Fruit fly (Drosophila melanogaster) whole organism, embryonic: ENCODE measurements around the gene bor.
A peak's percentile ranks its signal among the peaks of the same experiment; 100 is the strongest.

Experiments
- Awh ChIP-seq: fragments of 200-800 bp; sonication (Bioruptor generic); IDR thresholded peaks from 2 replicates; pipeline ENCODE4, ENCODE4 v1.3.6; 2022; ENCODE audit warnings: missing biosample characterization, missing genetic modification characterization
- BtbVII ChIP-seq: fragments of 200-800 bp; sonication (Bioruptor generic); optimal IDR thresholded peaks from 3 replicates; lab custom pipeline; 2017; ENCODE audit warnings: missing biosample characterization, mild to moderate bottlenecking, missing genetic modification characterization
- CG10274 ChIP-seq: fragments of 200-800 bp; sonication (Bioruptor generic); optimal IDR thresholded peaks from 3 replicates; lab custom pipeline; 2017; ENCODE audit warnings: missing biosample characterization, mild to moderate bottlenecking, missing genetic modification characterization
- CG11398 ChIP-seq: fragments of 200-800 bp; sonication (Bioruptor generic); optimal IDR thresholded peaks from 2 replicates; lab custom pipeline; 2016; ENCODE audit warnings: missing biosample characterization, missing genetic modification characterization
- CG11560 ChIP-seq: fragments of 200-800 bp; sonication (Bioruptor generic); IDR thresholded peaks from 3 replicates; pipeline ENCODE4 v1.3.6; 2022; ENCODE audit warnings: missing biosample characterization, missing genetic modification characterization
- CG11723 ChIP-seq: fragments of 200-800 bp; sonication (Bioruptor generic); optimal IDR thresholded peaks from 2 replicates; lab custom pipeline; 2017; ENCODE audit warnings: missing biosample characterization, mild to moderate bottlenecking, missing genetic modification characterization
- CG14710 ChIP-seq: fragments of 200-800 bp; sonication (Bioruptor generic); optimal IDR thresholded peaks from 3 replicates; lab custom pipeline; 2019; ENCODE audit warnings: missing biosample characterization, mild to moderate bottlenecking, missing genetic modification characterization, moderate library complexity
- CG17361 ChIP-seq: fragments of 200-800 bp; sonication (Bioruptor generic); IDR thresholded peaks from 3 replicates; pipeline ENCODE4 v1.3.6; 2022; ENCODE audit warnings: missing biosample characterization, missing genetic modification characterization
- CG18011 ChIP-seq: fragments of 200-800 bp; sonication (Bioruptor generic); optimal IDR thresholded peaks from 2 replicates; lab custom pipeline; 2017; ENCODE audit warnings: missing biosample characterization, missing genetic modification characterization, mild to moderate bottlenecking, moderate library complexity, missing genotype
- CG2199 ChIP-seq: fragments of 200-800 bp; sonication (Bioruptor generic); IDR thresholded peaks from 3 replicates; pipeline ENCODE4 v1.3.6; 2022; ENCODE audit warnings: missing biosample characterization, missing genetic modification characterization
- CG2889 ChIP-seq: fragments of 200-800 bp; sonication (Bioruptor generic); IDR thresholded peaks from 3 replicates; pipeline ENCODE4 v1.3.6; 2022; ENCODE audit warnings: missing biosample characterization, missing genetic modification characterization
- CG3065 ChIP-seq: fragments of 200-800 bp; sonication (Bioruptor generic); optimal IDR thresholded peaks from 2 replicates; lab custom pipeline; 2016; ENCODE audit warnings: missing biosample characterization, missing genetic modification characterization
- CG32772 ChIP-seq: fragments of 200-800 bp; sonication (Bioruptor generic); IDR thresholded peaks from 2 replicates; pipeline ENCODE4 v1.3.6; 2022; ENCODE audit warnings: missing biosample characterization, missing genetic modification characterization
- CG3847 ChIP-seq: fragments of 200-800 bp; sonication (Bioruptor generic); IDR thresholded peaks from 2 replicates; pipeline ENCODE4 v1.3.6; 2022; ENCODE audit warnings: missing biosample characterization, missing genetic modification characterization
- CG4360 ChIP-seq: fragments of 200-800 bp; sonication (Bioruptor generic); IDR thresholded peaks from 2 replicates; pipeline ENCODE4 v1.3.6; 2022; ENCODE audit warnings: missing biosample characterization, missing genetic modification characterization
- CG7357 ChIP-seq: fragments of 200-800 bp; sonication (Bioruptor generic); IDR thresholded peaks from 3 replicates; pipeline ENCODE4 v1.3.6; 2022; ENCODE audit warnings: missing biosample characterization, missing genetic modification characterization
- CG7928 ChIP-seq: fragments of 200-800 bp; sonication (Bioruptor generic); optimal IDR thresholded peaks from 2 replicates; lab custom pipeline; 2017; ENCODE audit warnings: missing biosample characterization, mild to moderate bottlenecking, missing genetic modification characterization
- CG9609 ChIP-seq: fragments of 200-800 bp; sonication (Bioruptor generic); optimal IDR thresholded peaks from 3 replicates; lab custom pipeline; 2016; ENCODE audit warnings: missing biosample characterization, missing genetic modification characterization
- Chrac-16 ChIP-seq: fragments of 200-800 bp; sonication (Bioruptor generic); optimal IDR thresholded peaks from 3 replicates; lab custom pipeline; 2016; ENCODE audit warnings: missing biosample characterization, missing genetic modification characterization
- D19A ChIP-seq: fragments of 200-800 bp; optimal IDR thresholded peaks from 3 replicates; lab custom pipeline; 2019; ENCODE audit warnings: missing biosample characterization, mild to moderate bottlenecking, missing genetic modification characterization, moderate library complexity
- Drgx ChIP-seq: fragments of 200-800 bp; sonication (Bioruptor generic); IDR thresholded peaks from 2 replicates; pipeline ENCODE4 v1.3.6; 2022; ENCODE audit warnings: missing biosample characterization, missing genetic modification characterization
- E2f2 ChIP-seq: fragments of 200-800 bp; sonication (Bioruptor generic); IDR thresholded peaks from 2 replicates; pipeline ENCODE4 v1.3.6; 2022; ENCODE audit warnings: missing biosample characterization, missing genetic modification characterization
- Elba2 ChIP-seq: fragments of 200-800 bp; sonication (Bioruptor generic); optimal IDR thresholded peaks from 3 replicates; lab custom pipeline; 2016; ENCODE audit warnings: missing biosample characterization, missing genetic modification characterization
- Mad ChIP-seq: fragments of 200-800 bp; sonication (Bioruptor generic); optimal IDR thresholded peaks from 2 replicates; lab custom pipeline; 2016; ENCODE audit warnings: missing biosample characterization, missing genetic modification characterization
- Med ChIP-seq: fragments of 200-800 bp; sonication (Bioruptor generic); peaks from one replicate; lab custom pipeline; 2016; ENCODE audit warnings: missing biosample characterization, missing genetic modification characterization, mild to moderate bottlenecking, inconsistent platforms, moderate library complexity
- Pdp1 ChIP-seq, 2 experiments: fragments of 200-800 bp; sonication (Bioruptor generic); optimal IDR thresholded peaks; 3 replicates each; lab custom pipeline; 2016; ENCODE audit warnings: missing biosample characterization in 2 of 2, missing genetic modification characterization in 2 of 2, mild to moderate bottlenecking in 1 of 2, moderate library complexity in 1 of 2
- Sin3A ChIP-seq: fragments of >200 bp; optimal IDR thresholded peaks from 2 replicates; lab custom pipeline; 2018
- abd-A ChIP-seq: fragments of 200-800 bp; sonication (Bioruptor generic); optimal IDR thresholded peaks from 3 replicates; lab custom pipeline; 2019; ENCODE audit warnings: missing biosample characterization, mild to moderate bottlenecking, missing genetic modification characterization, moderate library complexity
- bowl ChIP-seq: fragments of 200-800 bp; sonication (Bioruptor generic); IDR thresholded peaks from 2 replicates; pipeline ENCODE4 v1.3.6; 2022; ENCODE audit warnings: missing biosample characterization, missing genetic modification characterization
- chinmo ChIP-seq: fragments of 200-800 bp; sonication (Bioruptor generic); IDR thresholded peaks from 4 replicates; pipeline ENCODE4 v1.3.6; 2022; ENCODE audit warnings: missing biosample characterization, missing genetic modification characterization; ENCODE audit not compliant: partially characterized antibody
- fd64A ChIP-seq: fragments of 200-800 bp; sonication (Bioruptor generic); optimal IDR thresholded peaks from 3 replicates; lab custom pipeline; 2018; ENCODE audit warnings: missing biosample characterization, mild to moderate bottlenecking, missing genetic modification characterization
- gcm ChIP-seq: fragments of 200-800 bp; sonication (Bioruptor generic); optimal IDR thresholded peaks from 2 replicates; lab custom pipeline; 2019; ENCODE audit warnings: missing biosample characterization, mild to moderate bottlenecking, missing genetic modification characterization, moderate library complexity
- gcm2 ChIP-seq: fragments of 200-800 bp; sonication (Bioruptor generic); optimal IDR thresholded peaks from 2 replicates; lab custom pipeline; 2016; ENCODE audit warnings: missing biosample characterization, missing genetic modification characterization
- kah ChIP-seq: fragments of 200-800 bp; sonication (Bioruptor generic); optimal IDR thresholded peaks from 2 replicates; lab custom pipeline; 2018; ENCODE audit warnings: missing biosample characterization, mild to moderate bottlenecking, missing genetic modification characterization
- lov ChIP-seq, 2 experiments: fragments of 200-800 bp in 1 of 2; fragments of >200 bp in 1 of 2; sonication (Bioruptor generic) in 1 of 2; IDR thresholded peaks in 1 of 2; optimal IDR thresholded peaks in 1 of 2; 2 replicates in 1 of 2; 3 replicates in 1 of 2; pipeline versions ENCODE4 v1.3.6 to Lab custom; 2017 to 2022; ENCODE audit warnings: missing biosample characterization in 1 of 2, missing genetic modification characterization in 1 of 2
- nau ChIP-seq: fragments of 200-800 bp; sonication (Bioruptor generic); optimal IDR thresholded peaks from 3 replicates; lab custom pipeline; 2017; ENCODE audit warnings: missing biosample characterization, mild to moderate bottlenecking, missing genetic modification characterization, missing genetic modification reagents
- pan ChIP-seq, 4 experiments: fragments of >200 bp in 3 of 4; fragments of 200-800 bp in 1 of 4; sonication (Bioruptor generic) in 1 of 4; optimal IDR thresholded peaks in 3 of 4; IDR thresholded peaks in 1 of 4; 2 replicates each; pipeline versions ENCODE4 v1.3.6 to Lab custom; 2017 to 2022; ENCODE audit warnings: missing biosample characterization in 2 of 4, missing genetic modification characterization in 2 of 4, mixed read lengths in 1 of 4
- phol ChIP-seq: fragments of 200-800 bp; sonication (Bioruptor generic); optimal IDR thresholded peaks from 3 replicates; lab custom pipeline; 2018; ENCODE audit warnings: missing biosample characterization, mild to moderate bottlenecking, missing genetic modification characterization, moderate library complexity
- scrt ChIP-seq: fragments of 200-800 bp; sonication (Bioruptor generic); optimal IDR thresholded peaks from 2 replicates; lab custom pipeline; 2018; ENCODE audit warnings: missing biosample characterization, mild to moderate bottlenecking, missing genetic modification characterization, moderate library complexity
- sens ChIP-seq: fragments of 200-800 bp; sonication (Bioruptor generic); peaks from one replicate; lab custom pipeline; 2016; ENCODE audit warnings: missing biosample characterization, missing genetic modification characterization
- seq ChIP-seq: fragments of 200-800 bp; sonication (Bioruptor generic); IDR thresholded peaks from 2 replicates; pipeline ENCODE4 v1.3.6; 2022; ENCODE audit warnings: missing biosample characterization, missing genetic modification characterization
- sim ChIP-seq: fragments of 200-800 bp; sonication (Bioruptor generic); IDR thresholded peaks from 2 replicates; pipeline ENCODE4 v1.3.6; 2022; ENCODE audit warnings: missing biosample characterization, missing genetic modification characterization
- sob ChIP-seq: fragments of 200-800 bp; sonication (Bioruptor generic); IDR thresholded peaks from 2 replicates; pipeline ENCODE4 v1.3.6; 2022; ENCODE audit warnings: missing biosample characterization, missing genetic modification characterization
- sqz ChIP-seq: fragments of 200-800 bp; sonication (Bioruptor generic); optimal IDR thresholded peaks from 3 replicates; lab custom pipeline; 2018; ENCODE audit warnings: missing biosample characterization, mild to moderate bottlenecking, missing genetic modification characterization
- stc ChIP-seq: fragments of 200-800 bp; sonication (Bioruptor generic); IDR thresholded peaks from 2 replicates; pipeline ENCODE4 v1.3.6; 2022; ENCODE audit warnings: missing biosample characterization, missing genetic modification characterization
- sug ChIP-seq: fragments of 200-800 bp; optimal IDR thresholded peaks from 2 replicates; lab custom pipeline; 2019; ENCODE audit warnings: missing biosample characterization, mild to moderate bottlenecking, missing genetic modification characterization, moderate library complexity
- vfl ChIP-seq: fragments of 200-800 bp; sonication (Bioruptor generic); optimal IDR thresholded peaks from 2 replicates; lab custom pipeline; 2016; ENCODE audit warnings: missing biosample characterization, missing genetic modification characterization
- z ChIP-seq: fragments of 200-800 bp; sonication (Bioruptor generic); IDR thresholded peaks from 3 replicates; pipeline ENCODE4 v1.3.6; 2022; ENCODE audit warnings: missing biosample characterization, missing genetic modification characterization

Gene bor

DNA sequence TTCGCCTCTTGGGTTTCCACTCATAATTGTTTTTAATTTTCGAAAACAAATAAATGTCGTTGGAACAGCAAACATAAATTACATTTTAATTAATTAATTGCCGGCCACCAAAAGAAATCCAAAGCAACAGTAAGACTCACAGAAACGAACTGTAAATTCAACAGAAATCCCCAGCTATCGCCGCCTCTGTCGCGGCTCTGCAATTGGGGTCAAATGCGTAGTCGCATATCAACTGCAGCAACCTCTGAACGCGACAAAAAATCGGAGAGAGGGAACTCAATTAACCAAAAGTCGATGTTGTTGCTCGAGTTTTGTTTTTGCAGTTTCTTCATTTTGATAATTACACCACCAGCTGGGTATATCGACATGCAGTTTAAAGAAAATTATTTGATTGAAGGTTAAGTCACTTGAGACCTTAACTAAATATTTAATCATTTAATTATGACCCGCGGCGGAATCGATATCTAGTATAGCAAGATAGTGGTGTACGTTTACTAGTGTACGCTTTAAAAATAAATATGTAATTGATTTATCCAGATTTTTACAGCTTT, 15.5 kb upstream of the bor start (continued):
- TF ChIP-seq CG4360 (GFP tag; lab: Robert Waterston, UW): 0 out of 2 replicates have a peak, but pooled peaks have one; percentile 8
- no peak for TF ChIP-seq gcm2
- peak; percentile 72; the same call in 2 of the 3 replicates for TF ChIP-seq CG2199 (GFP tag; lab: Robert Waterston, UW)
- TF ChIP-seq chinmo (GFP tag; lab: Robert Waterston, UW): 0 out of 4 replicates have a peak, but pooled peaks have one; percentile 32
- TF ChIP-seq Drgx: 0 out of 2 replicates have a peak, but pooled peaks have one; percentile 17
- TF ChIP-seq CG7928: no peak
- peak; percentile 0 for TF ChIP-seq sens (GFP tag; lab: Kevin White, UChicago)

DNA sequence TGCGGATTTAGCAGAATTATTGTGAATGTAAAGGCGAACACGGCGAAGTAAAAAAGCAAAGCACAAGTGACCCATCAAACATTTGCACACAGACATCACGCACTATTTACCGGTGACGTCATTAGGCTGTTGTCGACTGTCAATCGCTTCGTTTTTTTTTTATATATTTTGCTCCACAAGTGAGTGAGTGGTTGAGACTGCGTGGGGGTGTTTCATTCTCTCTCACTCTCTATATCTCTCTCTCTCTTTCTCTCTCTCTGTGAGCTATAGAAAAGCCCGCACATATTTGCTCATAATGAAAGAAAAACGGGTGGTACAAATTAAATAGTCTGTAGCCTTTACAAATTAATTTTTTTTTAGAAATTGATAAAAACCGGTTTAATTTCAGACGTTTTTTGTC, 13.6 kb upstream of the bor start:
- TF ChIP-seq D19A (tag; lab: Kevin White, UChicago): no peak
- TF ChIP-seq CG10274 (GFP tag; lab: Kevin White, UChicago): no peak
- peak; percentile 9 for TF ChIP-seq nau (GFP tag; lab: Kevin White, UChicago)
- 0 out of 2 replicates have a peak, but pooled peaks have one; percentile 32 for TF ChIP-seq CG32772
- 0 out of 2 replicates have a peak, but pooled peaks have one; percentile 14 for TF ChIP-seq seq (GFP tag; lab: Robert Waterston, UW)
- TF ChIP-seq sob (GFP tag; lab: Robert Waterston, UW): peak; percentile 32; the same call in 1 of the 2 replicates
- TF ChIP-seq gcm2: no peak
- no peak for TF ChIP-seq CG7357 (GFP tag; lab: Robert Waterston, UW)
- TF ChIP-seq CG9609 (GFP tag; lab: Kevin White, UChicago): no peak
- TF ChIP-seq Chrac-16 (GFP tag; lab: Kevin White, UChicago): no peak
- TF ChIP-seq vfl (GFP tag; lab: Kevin White, UChicago): no peak
- peak; percentile 88 for TF ChIP-seq gcm (GFP tag; lab: Kevin White, UChicago)
- no peak for TF ChIP-seq sug (tag; lab: Kevin White, UChicago)
- no peak for TF ChIP-seq pan (optimal IDR thresholded peaks at IDR 0.05; lab: Kevin White, UChicago)
- TF ChIP-seq pan (GFP tag; optimal IDR thresholded peaks at IDR 0.05 in 1 of 2, IDR thresholded peaks at IDR 0.05 in 1 of 2): no peak
- TF ChIP-seq Mad: no peak
- no peak for TF ChIP-seq CG3847 (GFP tag; lab: Robert Waterston, UW)
- TF ChIP-seq phol (tag; lab: Kevin White, UChicago): no peak
- peak; percentile 87 for TF ChIP-seq z (GFP tag; lab: Robert Waterston, UW)
- no peak for TF ChIP-seq Elba2
- no peak for TF ChIP-seq CG2889 (GFP tag; lab: Robert Waterston, UW)
- TF ChIP-seq Sin3A: no peak
- peak; percentile 65 for TF ChIP-seq kah (GFP tag; lab: Kevin White, UChicago)
- TF ChIP-seq CG18011 (GFP tag; lab: Kevin White, UChicago): no peak
- TF ChIP-seq CG11723 (GFP tag; lab: Kevin White, UChicago): no peak
- no peak for TF ChIP-seq E2f2 (GFP tag; lab: Robert Waterston, UW)
- TF ChIP-seq sim (GFP tag; lab: Robert Waterston, UW): 0 out of 2 replicates have a peak, but pooled peaks have one; percentile 19
- peak; percentile 68 for TF ChIP-seq scrt (GFP tag; lab: Kevin White, UChicago)
- TF ChIP-seq Awh: 0 out of 2 replicates have a peak, but pooled peaks have one; percentile 8
- TF ChIP-seq BtbVII (GFP tag; lab: Kevin White, UChicago): peak; percentile 34
- peak; percentile 87 for TF ChIP-seq sqz (GFP tag; lab: Kevin White, UChicago)
- no peak for TF ChIP-seq lov (optimal IDR thresholded peaks at IDR 0.05; lab: Kevin White, UChicago)
- TF ChIP-seq lov (GFP tag; IDR thresholded peaks at IDR 0.05; lab: Robert Waterston, UW): no peak
- TF ChIP-seq bowl: no peak
- TF ChIP-seq CG17361 (GFP tag; lab: Robert Waterston, UW): no peak
- peak in 1 of 2 experiments; percentile 30 for TF ChIP-seq Pdp1 (GFP tag; optimal IDR thresholded peaks at IDR 0.05; lab: Kevin White, UChicago)
- TF ChIP-seq stc: no peak
- peak; percentile 80 for TF ChIP-seq abd-A (tag; lab: Kevin White, UChicago)
- no peak for TF ChIP-seq CG14710 (tag; lab: Kevin White, UChicago)
- no peak for TF ChIP-seq CG3065 (GFP tag; lab: Kevin White, UChicago)
- peak; percentile 41 for TF ChIP-seq Med (GFP tag; lab: Kevin White, UChicago)
- TF ChIP-seq CG11398 (GFP tag; lab: Kevin White, UChicago): no peak
- TF ChIP-seq chinmo (GFP tag; lab: Robert Waterston, UW): 0 out of 4 replicates have a peak, but pooled peaks have one; percentile 35
- TF ChIP-seq CG11560 (tag; lab: Robert Waterston, UW): no peak
- TF ChIP-seq fd64A (GFP tag; lab: Kevin White, UChicago): no peak
